Worm (Caenorhabditis elegans) whole organism, young adult: ENCODE results near the gene T28H10.1.

ENCODE experiments used
- B0261.1 ChIP-seq: sonication (generic microtip); optimal IDR thresholded peaks from 2 replicates; lab custom pipeline; 2016; ENCODE audit warnings: mild to moderate bottlenecking, missing genetic modification characterization, moderate library complexity, missing compliant biosample characterization
- B0336.3 ChIP-seq: fragments of 200-800 bp; sonication (Bioruptor generic); IDR thresholded peaks from 2 replicates; pipeline ENCODE4 v1.3.6; 2022; ENCODE audit warnings: missing genetic modification characterization, missing compliant biosample characterization
- C06A6.2 ChIP-seq: fragments of 200-800 bp; sonication (Bioruptor generic); conservative IDR thresholded peaks from 2 replicates; pipeline ENCODE4 v1.3.6; 2022; ENCODE audit warnings: missing genetic modification characterization, missing compliant biosample characterization
- C17E4.6 ChIP-seq: fragments of 200-800 bp; sonication (Bioruptor generic); IDR thresholded peaks from 2 replicates; pipeline ENCODE4 v1.3.6; 2022; ENCODE audit warnings: missing genetic modification reagents, missing genetic modification characterization, missing compliant biosample characterization
- F10E7.11 ChIP-seq: sonication (generic microtip); optimal IDR thresholded peaks from 2 replicates; lab custom pipeline; 2017; ENCODE audit warnings: mild to moderate bottlenecking, missing genetic modification characterization, moderate library complexity, missing compliant biosample characterization
- F37B4.10 ChIP-seq: fragments of 200-800 bp; sonication (Bioruptor generic); IDR thresholded peaks from 2 replicates; pipeline ENCODE4 v1.3.6; 2022; ENCODE audit warnings: missing genetic modification characterization, missing compliant biosample characterization
- F57A8.1 ChIP-seq: fragments of 200-800 bp; sonication (Bioruptor generic); optimal IDR thresholded peaks from 2 replicates; lab custom pipeline; 2018; ENCODE audit warnings: mild to moderate bottlenecking, missing genetic modification characterization, moderate library complexity, missing compliant biosample characterization
- K11D2.4 ChIP-seq: fragments of 200-800 bp; sonication (Bioruptor generic); IDR thresholded peaks from 2 replicates; pipeline ENCODE4 v1.3.6; 2022; ENCODE audit warnings: missing genetic modification reagents, missing genetic modification characterization, missing compliant biosample characterization
- K12H6.12 ChIP-seq: fragments of 200-800 bp; sonication (Bioruptor generic); optimal IDR thresholded peaks from 2 replicates; lab custom pipeline; 2018; ENCODE audit warnings: mild to moderate bottlenecking, missing genetic modification characterization, missing compliant biosample characterization
- T07F8.4 ChIP-seq: sonication (generic microtip); optimal IDR thresholded peaks from 2 replicates; lab custom pipeline; 2016; ENCODE audit warnings: mild to moderate bottlenecking, missing genetic modification characterization, moderate library complexity, missing compliant biosample characterization
- Y53G8AR.9 ChIP-seq: fragments of 200-800 bp; sonication (Bioruptor generic); conservative IDR thresholded peaks from 2 replicates; pipeline ENCODE4 v1.3.6; 2022; ENCODE audit warnings: missing genetic modification reagents, missing genetic modification characterization, missing compliant biosample characterization
- Y67H2A.10 ChIP-seq: fragments of 200-800 bp; sonication (Bioruptor generic); conservative IDR thresholded peaks from 2 replicates; pipeline ENCODE4 v1.3.6; 2022; ENCODE audit warnings: missing genetic modification reagents, missing genetic modification characterization, missing compliant biosample characterization
- Y79H2A.3 ChIP-seq: fragments of 200-800 bp; sonication (Bioruptor generic); conservative IDR thresholded peaks from 2 replicates; pipeline ENCODE4 v1.3.6; 2022; ENCODE audit warnings: missing genetic modification reagents, missing genetic modification characterization, missing compliant biosample characterization
- ama-1 ChIP-seq, 3 experiments: fragments of 150-350 bp in 1 of 3; sonication (generic microtip) in 2 of 3; optimal IDR thresholded peaks; 2 replicates each; lab custom pipeline; 2014 to 2018; ENCODE audit warnings: missing biosample characterization in 2 of 3, missing genetic modification characterization in 2 of 3, missing genetic modification reagents in 2 of 3
- attf-3 ChIP-seq: fragments of 200-800 bp; sonication (Bioruptor generic); conservative IDR thresholded peaks from 2 replicates; pipeline ENCODE4 v1.3.6; 2022; ENCODE audit warnings: missing genetic modification reagents, missing genetic modification characterization, missing compliant biosample characterization
- ccch-3 ChIP-seq: fragments of 200-800 bp; sonication (Bioruptor generic); optimal IDR thresholded peaks from 2 replicates; lab custom pipeline; 2018; ENCODE audit warnings: mild to moderate bottlenecking, missing genetic modification characterization, missing compliant biosample characterization
- cebp-1 ChIP-seq, 2 experiments: fragments of 200-800 bp in 1 of 2; sonication (Bioruptor generic) in 1 of 2; sonication (generic microtip) in 1 of 2; IDR thresholded peaks in 1 of 2; optimal IDR thresholded peaks in 1 of 2; 2 replicates each; pipeline versions ENCODE4 v1.3.6 to Lab custom; 2017 to 2022; ENCODE audit warnings: missing compliant biosample characterization in 2 of 2, missing genetic modification characterization in 2 of 2, mild to moderate bottlenecking in 1 of 2, missing genetic modification reagents in 1 of 2, moderate library complexity in 1 of 2
- ceh-40 ChIP-seq: fragments of 200-800 bp; sonication (Bioruptor generic); IDR thresholded peaks from 2 replicates; pipeline ENCODE4 v1.3.6; 2022; ENCODE audit warnings: missing genetic modification characterization, missing compliant biosample characterization
- dox-1 ChIP-seq: fragments of 200-800 bp; sonication (Bioruptor generic); IDR thresholded peaks from 2 replicates; pipeline ENCODE4 v1.3.6; 2022; ENCODE audit warnings: missing genetic modification reagents, missing genetic modification characterization, missing compliant biosample characterization
- ekl-4 ChIP-seq: fragments of 200-800 bp; sonication (Bioruptor generic); IDR thresholded peaks from 2 replicates; pipeline ENCODE4 v1.3.6; 2022; ENCODE audit warnings: missing genetic modification reagents, missing genetic modification characterization, missing compliant biosample characterization
- gei-17 ChIP-seq: fragments of 200-800 bp; sonication (Bioruptor generic); optimal IDR thresholded peaks from 2 replicates; lab custom pipeline; 2018; ENCODE audit warnings: mild to moderate bottlenecking, missing genetic modification characterization, missing compliant biosample characterization
- hmg-1.2 ChIP-seq: fragments of 200-800 bp; sonication (Bioruptor generic); IDR thresholded peaks from 2 replicates; pipeline ENCODE4 v1.3.6; 2022; ENCODE audit warnings: missing genetic modification reagents, missing genetic modification characterization, missing compliant biosample characterization
- lag-1 ChIP-seq: fragments of 200-800 bp; sonication (Bioruptor generic); IDR thresholded peaks from 2 replicates; pipeline ENCODE4 v1.3.6; 2022; ENCODE audit warnings: missing genetic modification reagents, missing genetic modification characterization, missing compliant biosample characterization
- let-526 ChIP-seq: fragments of 200-800 bp; sonication (Bioruptor generic); IDR thresholded peaks from 2 replicates; pipeline ENCODE4 v1.3.6; 2022; ENCODE audit warnings: missing genetic modification reagents, missing genetic modification characterization, missing compliant biosample characterization
- lin-26 ChIP-seq: fragments of 200-800 bp; sonication (Bioruptor generic); IDR thresholded peaks from 2 replicates; pipeline ENCODE4 v1.3.6; 2022; ENCODE audit warnings: missing genetic modification reagents, missing genetic modification characterization, missing compliant biosample characterization
- lin-40 ChIP-seq: sonication (generic microtip); optimal IDR thresholded peaks from 2 replicates; lab custom pipeline; 2016; ENCODE audit warnings: missing genetic modification characterization, mild to moderate bottlenecking, missing compliant biosample characterization, missing genotype, missing genetic modification reagents
- lin-54 ChIP-seq: fragments of 200-800 bp; sonication (Bioruptor generic); optimal IDR thresholded peaks from 2 replicates; lab custom pipeline; 2018; ENCODE audit warnings: mild to moderate bottlenecking, missing genetic modification characterization, missing compliant biosample characterization
- lsy-27 ChIP-seq: sonication (generic microtip); optimal IDR thresholded peaks from 2 replicates; lab custom pipeline; 2017; ENCODE audit warnings: missing genetic modification characterization, mild to moderate bottlenecking, missing compliant biosample characterization, antibody characterized with exemption, missing genotype, borderline replicate concordance; ENCODE audit not compliant: insufficient read depth
- madf-6 ChIP-seq: fragments of 200-800 bp; sonication (Bioruptor generic); IDR thresholded peaks from 2 replicates; pipeline ENCODE4 v1.3.6; 2022; ENCODE audit warnings: missing genetic modification reagents, missing genetic modification characterization, missing compliant biosample characterization
- madf-8 ChIP-seq: fragments of 200-800 bp; sonication (Bioruptor generic); conservative IDR thresholded peaks from 2 replicates; pipeline ENCODE4 v1.3.6; 2022; ENCODE audit warnings: missing genetic modification reagents, missing genetic modification characterization, missing compliant biosample characterization
- mes-4 ChIP-seq: sonication (generic microtip); optimal IDR thresholded peaks from 2 replicates; lab custom pipeline; 2016; ENCODE audit warnings: missing genotype, missing genetic modification characterization, missing compliant biosample characterization
- nfya-1 ChIP-seq: sonication (generic microtip); optimal IDR thresholded peaks from 2 replicates; lab custom pipeline; 2017; ENCODE audit warnings: antibody characterized with exemption, missing compliant biosample characterization, missing genetic modification characterization, borderline replicate concordance; ENCODE audit not compliant: insufficient read depth
- pbrm-1 ChIP-seq: fragments of 200-800 bp; sonication (Bioruptor generic); IDR thresholded peaks from 2 replicates; pipeline ENCODE4 v1.3.6; 2022; ENCODE audit warnings: missing genetic modification reagents, missing genetic modification characterization, missing compliant biosample characterization
- snpc-4 ChIP-seq, 5 experiments: fragments of 150-350 bp in 1 of 5; sonication (generic microtip) in 4 of 5; optimal IDR thresholded peaks; 2 replicates each; lab custom pipeline; 2014 to 2018; ENCODE audit warnings: missing genetic modification characterization in 5 of 5, missing biosample characterization in 3 of 5, antibody characterized with exemption in 2 of 5, mild to moderate bottlenecking in 2 of 5, missing compliant biosample characterization in 2 of 5, missing genotype in 2 of 5, moderate library complexity in 2 of 5, missing genetic modification reagents in 1 of 5
- somi-1 ChIP-seq: fragments of 200-800 bp; sonication (Bioruptor generic); optimal IDR thresholded peaks from 2 replicates; lab custom pipeline; 2018; ENCODE audit warnings: mild to moderate bottlenecking, missing genetic modification characterization, missing compliant biosample characterization
- tbp1 ChIP-seq: fragments of 200-800 bp; sonication (Bioruptor generic); optimal IDR thresholded peaks from 2 replicates; lab custom pipeline; 2018; ENCODE audit warnings: mild to moderate bottlenecking, missing genetic modification characterization, missing compliant biosample characterization
- tlf-1 ChIP-seq: fragments of 200-800 bp; sonication (Bioruptor generic); optimal IDR thresholded peaks from 2 replicates; lab custom pipeline; 2018; ENCODE audit warnings: mild to moderate bottlenecking, missing genetic modification characterization, missing compliant biosample characterization
- ztf-22 ChIP-seq: fragments of 200-800 bp; sonication (Bioruptor generic); optimal IDR thresholded peaks from 2 replicates; lab custom pipeline; 2018; ENCODE audit warnings: mild to moderate bottlenecking, missing genetic modification characterization, moderate library complexity, missing compliant biosample characterization
- ztf-26 ChIP-seq: sonication (generic microtip); optimal IDR thresholded peaks from 2 replicates; lab custom pipeline; 2017; ENCODE audit warnings: missing genetic modification characterization, missing compliant biosample characterization

T28H10.1 gene

DNA sequence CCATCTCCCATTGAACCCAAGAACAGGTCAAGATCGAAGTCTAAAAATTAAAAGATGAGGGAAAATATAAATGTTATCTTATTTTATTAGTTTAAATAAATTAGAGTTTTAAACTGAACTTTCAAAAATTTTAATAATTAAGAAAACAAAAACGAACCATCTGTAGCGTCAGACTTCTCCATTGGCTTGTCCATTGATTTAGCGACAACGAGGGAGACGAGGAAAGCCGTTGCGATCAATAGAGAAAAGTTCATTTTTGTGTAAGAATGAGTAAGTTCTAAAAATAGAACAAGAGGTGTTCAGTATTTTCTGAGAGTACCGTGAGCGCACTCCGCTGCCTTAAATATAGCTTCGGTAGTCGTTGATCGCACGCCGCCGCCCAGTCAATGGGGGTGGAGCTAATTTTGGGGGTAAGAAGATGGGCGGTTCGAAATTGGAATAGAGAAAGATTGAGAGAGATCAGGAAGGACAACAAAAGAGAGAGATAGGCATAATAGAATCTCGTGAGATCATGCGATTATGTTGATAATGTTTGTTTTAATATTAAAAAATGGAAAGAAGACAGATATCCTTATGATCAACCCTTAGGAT is 46.5 kb downstream of the T28H10.1 start, which contains the start of gene F45D3.3:
Gene F45D3.3 (minus strand): TSS at position 350 of the 591 bp plus-strand sequence.
- peak; percentile 61 for TF ChIP-seq ama-1 (optimal IDR thresholded peaks at IDR 0.05; lab: Kevin White, UChicago)
- no peak for TF ChIP-seq ama-1 (GFP tag; optimal IDR thresholded peaks at IDR 0.05; lab: Kevin White, UChicago)
- TF ChIP-seq gei-17: no peak
- TF ChIP-seq attf-3 (GFP tag; lab: Robert Waterston, UW): no peak
- TF ChIP-seq lin-26: peak; percentile 39; the same call in 1 of the 2 replicates

DNA sequence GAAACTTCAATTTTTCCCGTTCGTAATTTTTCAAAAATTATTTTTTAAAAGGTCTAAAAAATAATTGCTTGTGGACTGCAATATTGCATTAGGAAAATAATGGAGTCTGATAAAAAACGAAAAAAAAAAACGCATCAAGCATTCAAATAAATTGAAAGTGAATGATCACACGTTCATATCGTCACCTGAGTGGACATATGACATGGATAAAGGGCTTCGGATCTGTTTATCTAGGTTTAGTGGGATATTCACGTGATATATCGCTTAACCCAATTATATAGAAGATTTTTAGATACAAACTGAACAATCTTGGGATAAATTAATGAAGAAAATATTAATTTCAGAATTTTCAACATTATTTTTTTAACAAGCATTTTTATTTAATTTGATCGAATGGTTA is 47.2 kb downstream of the T28H10.1 start:
- TF ChIP-seq madf-8 (no peak), madf-6 (GFP tag; lab: Robert Waterston, UW) (no peak), ztf-22 (GFP tag; lab: Kevin White, UChicago) (no peak), B0261.1 (tag; lab: Kevin White, UChicago) (no peak), lin-54 (GFP tag; lab: Kevin White, UChicago) (no peak), pbrm-1 (GFP tag; lab: Robert Waterston, UW) (no peak), Y79H2A.3 (GFP tag; lab: Robert Waterston, UW) (no peak), ekl-4 (GFP tag; lab: Robert Waterston, UW) (no peak), somi-1 (GFP tag; lab: Kevin White, UChicago) (no peak)

DNA sequence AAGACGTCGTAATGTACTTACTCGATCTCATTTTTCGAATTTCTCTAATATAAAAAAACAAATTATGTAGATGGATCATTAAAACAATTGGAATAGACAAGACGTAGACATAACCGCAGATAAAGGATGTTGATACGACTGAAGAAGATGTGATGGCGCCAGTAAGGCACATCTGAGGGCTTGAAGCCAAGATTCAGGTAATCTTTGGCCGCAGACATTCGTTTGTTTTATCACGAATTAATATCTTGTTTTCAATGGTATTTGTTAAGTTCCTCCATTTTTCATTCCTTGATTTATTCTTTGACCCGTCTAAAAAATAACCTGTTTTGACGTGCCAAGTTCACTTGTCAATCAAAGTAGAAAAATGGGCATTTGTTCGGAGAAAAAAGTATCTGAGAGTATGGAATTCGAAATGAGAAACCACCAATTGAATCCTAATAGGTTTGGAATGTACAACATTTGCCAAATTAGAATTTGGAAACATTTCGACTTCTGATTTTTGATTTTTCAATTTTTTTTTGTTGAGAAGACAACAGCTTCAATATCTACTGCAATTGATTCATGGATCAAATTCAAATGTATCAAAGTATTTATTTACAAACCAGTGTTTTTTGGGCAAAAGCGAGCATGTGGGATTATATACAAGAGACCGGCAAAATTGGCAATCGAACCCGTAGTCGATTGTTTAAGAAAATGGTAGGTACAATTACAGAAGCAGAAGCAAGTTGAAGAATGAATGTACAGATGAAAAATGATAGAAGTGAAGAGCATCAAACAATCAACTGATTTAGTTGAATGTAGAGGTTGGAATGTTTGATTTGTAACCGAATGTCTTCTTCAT is 48.3 kb downstream of the T28H10.1 start:
- TF ChIP-seq dox-1 (GFP tag; lab: Robert Waterston, UW) (peak; percentile 17; the same call in 1 of the 2 replicates), C06A6.2 (GFP tag; lab: Robert Waterston, UW) (no peak), let-526 (GFP tag; lab: Robert Waterston, UW) (peak; percentile 39; the same call in 1 of the 2 replicates), F37B4.10 (GFP tag; lab: Robert Waterston, UW) (no peak), lag-1 (GFP tag; lab: Robert Waterston, UW) (no peak), F57A8.1 (GFP tag; lab: Kevin White, UChicago) (no peak), ztf-26 (peak; percentile 13), tlf-1 (no peak), F10E7.11 (tag; lab: Kevin White, UChicago) (no peak), T07F8.4 (tag; lab: Kevin White, UChicago) (no peak), lsy-27 (tag; lab: Kevin White, UChicago) (no peak), ama-1 (optimal IDR thresholded peaks at IDR 0.05; lab: Kevin White, UChicago) (peak; percentile 87), ama-1 (GFP tag; optimal IDR thresholded peaks at IDR 0.05; lab: Kevin White, UChicago) (no peak), hmg-1.2 (no peak), ccch-3 (GFP tag; lab: Kevin White, UChicago) (no peak), ceh-40 (GFP tag; lab: Robert Waterston, UW) (no peak), lin-40 (tag; lab: Kevin White, UChicago) (no peak), K12H6.12 (no peak), snpc-4 (GFP tag; optimal IDR thresholded peaks at IDR 0.05; lab: Kevin White, UChicago) (no peak), snpc-4 (tag; optimal IDR thresholded peaks at IDR 0.05; lab: Kevin White, UChicago) (no peak), lin-26 (peak; percentile 59; the same call in 1 of the 2 replicates), nfya-1 (no peak), madf-8 (no peak), mes-4 (tag; lab: Kevin White, UChicago) (no peak), cebp-1 (GFP tag; IDR thresholded peaks at IDR 0.05; lab: Robert Waterston, UW) (no peak), cebp-1 (tag; optimal IDR thresholded peaks at IDR 0.05; lab: Kevin White, UChicago) (no peak), Y53G8AR.9 (GFP tag; lab: Robert Waterston, UW) (0 out of 2 replicates have a peak, but pooled peaks have one; percentile 26), lin-54 (GFP tag; lab: Kevin White, UChicago) (no peak), pbrm-1 (GFP tag; lab: Robert Waterston, UW) (no peak), C17E4.6 (GFP tag; lab: Robert Waterston, UW) (no peak), Y67H2A.10 (no peak), B0336.3 (peak; percentile 23; the same call in 1 of the 2 replicates), tbp1 (GFP tag; lab: Kevin White, UChicago) (peak; percentile 20), K11D2.4 (GFP tag; lab: Robert Waterston, UW) (peak; percentile 65)
